Worm (Caenorhabditis elegans) whole organism, L1 larva: ENCODE results near the gene sas-5.

ENCODE experiments used
- C16A3.4 ChIP-seq: fragments of 150-350 bp; optimal IDR thresholded peaks from 2 replicates; lab custom pipeline; 2014; ENCODE audit warnings: missing biosample characterization, missing genetic modification characterization
- Y116A8C.19 ChIP-seq: sonication (generic microtip); optimal IDR thresholded peaks from 2 replicates; lab custom pipeline; 2016; ENCODE audit warnings: missing compliant biosample characterization, missing genetic modification characterization, borderline replicate concordance
- blmp-1 ChIP-seq: fragments of 150-350 bp; optimal IDR thresholded peaks from 2 replicates; lab custom pipeline; 2014; ENCODE audit warnings: missing biosample characterization, missing genetic modification characterization
- ceh-82 ChIP-seq, 3 experiments: fragments of 150-350 bp in 1 of 3; sonication (generic microtip) in 2 of 3; optimal IDR thresholded peaks; 2 replicates each; lab custom pipeline; 2014 to 2017; ENCODE audit warnings: missing biosample characterization in 3 of 3, missing genetic modification characterization in 3 of 3
- efl-1 ChIP-seq, 4 experiments: fragments of 150-350 bp; optimal IDR thresholded peaks in 3 of 4; peaks in 1 of 4; 1 replicate in 1 of 4; 2 replicates in 3 of 4; lab custom pipeline; 2014; ENCODE audit warnings: missing biosample characterization in 2 of 4, missing genetic modification characterization in 2 of 4, missing genetic modification reagents in 2 of 4
- efl-3 ChIP-seq: fragments of 200-800 bp; sonication (Bioruptor generic); optimal IDR thresholded peaks from 2 replicates; lab custom pipeline; 2018; ENCODE audit warnings: mild to moderate bottlenecking, missing genetic modification characterization, missing compliant biosample characterization
- egl-13 ChIP-seq: sonication (generic microtip); optimal IDR thresholded peaks from 2 replicates; lab custom pipeline; 2016; ENCODE audit warnings: missing genotype, missing genetic modification reagents, missing genetic modification characterization, missing compliant biosample characterization
- egl-27 ChIP-seq, 2 experiments: fragments of 150-350 bp in 1 of 2; sonication (generic microtip); optimal IDR thresholded peaks; 3 replicates each; lab custom pipeline; 2017 to 2018; ENCODE audit warnings: missing biosample characterization in 2 of 2, missing genetic modification characterization in 2 of 2, missing genetic modification reagents in 2 of 2
- elt-2 ChIP-seq: sonication (generic microtip); optimal IDR thresholded peaks from 2 replicates; lab custom pipeline; 2016; ENCODE audit warnings: missing genetic modification characterization, mild to moderate bottlenecking, inconsistent platforms, missing compliant biosample characterization, missing genetic modification reagents
- ets-5 ChIP-seq: fragments of 200-800 bp; sonication (Bioruptor generic); IDR thresholded peaks from 2 replicates; pipeline ENCODE4 v1.3.6; 2022; ENCODE audit warnings: missing genetic modification characterization, missing compliant biosample characterization
- hpl-2 ChIP-seq: fragments of 150-350 bp; optimal IDR thresholded peaks from 2 replicates; lab custom pipeline; 2014; ENCODE audit warnings: missing biosample characterization, missing genetic modification reagents, missing genetic modification characterization
- irx-1 ChIP-seq: sonication (generic microtip); optimal IDR thresholded peaks from 2 replicates; lab custom pipeline; 2016; ENCODE audit warnings: missing genetic modification characterization, missing compliant biosample characterization
- jun-1 ChIP-seq: fragments of 150-350 bp; optimal IDR thresholded peaks from 2 replicates; lab custom pipeline; 2014; ENCODE audit warnings: missing biosample characterization, missing genetic modification reagents, missing genetic modification characterization
- lin-14 ChIP-seq: fragments of 200-800 bp; sonication (Bioruptor generic); optimal IDR thresholded peaks from 2 replicates; lab custom pipeline; 2018; ENCODE audit warnings: mild to moderate bottlenecking, missing genetic modification characterization, moderate library complexity, missing compliant biosample characterization
- lin-15B ChIP-seq: fragments of 150-350 bp; sonication (generic microtip); optimal IDR thresholded peaks from 3 replicates; lab custom pipeline; 2014; ENCODE audit warnings: missing biosample characterization, missing genetic modification characterization
- lin-35 ChIP-seq, 2 experiments: fragments of 150-350 bp; optimal IDR thresholded peaks; 2 replicates each; lab custom pipeline; 2014; ENCODE audit warnings: missing biosample characterization in 2 of 2, missing genetic modification characterization in 2 of 2, missing genetic modification reagents in 2 of 2
- mab-9 ChIP-seq: fragments of 200-800 bp; sonication (Bioruptor generic); IDR thresholded peaks from 2 replicates; pipeline ENCODE4 v1.3.6; 2022; ENCODE audit warnings: missing genetic modification reagents, missing genetic modification characterization, missing compliant biosample characterization
- mep-1 ChIP-seq: fragments of 150-350 bp; optimal IDR thresholded peaks from 2 replicates; lab custom pipeline; 2014; ENCODE audit warnings: missing biosample characterization, missing genetic modification characterization
- nhr-11 ChIP-seq: fragments of 150-350 bp; optimal IDR thresholded peaks from 2 replicates; lab custom pipeline; 2014; ENCODE audit warnings: missing biosample characterization, missing genetic modification characterization
- nhr-20 ChIP-seq: sonication (generic microtip); optimal IDR thresholded peaks from 2 replicates; lab custom pipeline; 2016; ENCODE audit warnings: mild to moderate bottlenecking, missing genetic modification characterization, missing compliant biosample characterization
- nhr-28 ChIP-seq: fragments of 150-350 bp; optimal IDR thresholded peaks from 2 replicates; lab custom pipeline; 2014; ENCODE audit warnings: missing biosample characterization, missing genetic modification characterization
- nhr-71 ChIP-seq: sonication (generic microtip); optimal IDR thresholded peaks from 2 replicates; lab custom pipeline; 2016; ENCODE audit warnings: mild to moderate bottlenecking, missing genetic modification characterization, moderate library complexity, missing compliant biosample characterization
- nhr-90 ChIP-seq: sonication (generic microtip); optimal IDR thresholded peaks from 2 replicates; lab custom pipeline; 2016; ENCODE audit warnings: mild to moderate bottlenecking, missing genetic modification characterization, missing compliant biosample characterization; ENCODE audit not compliant: poor library complexity
- pqm-1 ChIP-seq: sonication (generic microtip); optimal IDR thresholded peaks from 3 replicates; lab custom pipeline; 2017; ENCODE audit warnings: missing biosample characterization, missing genetic modification characterization
- rnt-1 ChIP-seq: sonication (generic microtip); optimal IDR thresholded peaks from 2 replicates; lab custom pipeline; 2016; ENCODE audit warnings: mild to moderate bottlenecking, missing genetic modification characterization, moderate library complexity, missing compliant biosample characterization
- skn-1 ChIP-seq: fragments of 150-350 bp; optimal IDR thresholded peaks from 2 replicates; lab custom pipeline; 2014; ENCODE audit warnings: missing biosample characterization, missing genetic modification characterization
- snu-23 ChIP-seq: sonication (generic microtip); optimal IDR thresholded peaks from 2 replicates; lab custom pipeline; 2016; ENCODE audit warnings: missing genetic modification characterization, missing compliant biosample characterization
- sup-37 ChIP-seq: fragments of 200-800 bp; sonication (Bioruptor generic); optimal IDR thresholded peaks from 2 replicates; lab custom pipeline; 2018; ENCODE audit warnings: mild to moderate bottlenecking, missing genetic modification characterization, missing compliant biosample characterization
- unc-130 ChIP-seq: fragments of 150-350 bp; optimal IDR thresholded peaks from 2 replicates; lab custom pipeline; 2017; ENCODE audit warnings: missing biosample characterization, missing genetic modification characterization, inconsistent platforms
- unc-86 ChIP-seq: sonication (generic microtip); optimal IDR thresholded peaks from 2 replicates; lab custom pipeline; 2016; ENCODE audit warnings: missing genetic modification characterization, missing compliant biosample characterization
- xbp-1 ChIP-seq: sonication (generic microtip); optimal IDR thresholded peaks from 2 replicates; lab custom pipeline; 2016; ENCODE audit warnings: missing genetic modification characterization, missing compliant biosample characterization
- zag-1 ChIP-seq: fragments of 150-350 bp; optimal IDR thresholded peaks from 2 replicates; lab custom pipeline; 2014; ENCODE audit warnings: missing biosample characterization, missing genetic modification characterization
- ztf-11 ChIP-seq, 2 experiments: sonication (generic microtip); optimal IDR thresholded peaks; 2 replicates each; lab custom pipeline; 2016 to 2017; ENCODE audit warnings: missing genetic modification characterization in 2 of 2, missing biosample characterization in 1 of 2, missing compliant biosample characterization in 1 of 2

Gene sas-5

DNA sequence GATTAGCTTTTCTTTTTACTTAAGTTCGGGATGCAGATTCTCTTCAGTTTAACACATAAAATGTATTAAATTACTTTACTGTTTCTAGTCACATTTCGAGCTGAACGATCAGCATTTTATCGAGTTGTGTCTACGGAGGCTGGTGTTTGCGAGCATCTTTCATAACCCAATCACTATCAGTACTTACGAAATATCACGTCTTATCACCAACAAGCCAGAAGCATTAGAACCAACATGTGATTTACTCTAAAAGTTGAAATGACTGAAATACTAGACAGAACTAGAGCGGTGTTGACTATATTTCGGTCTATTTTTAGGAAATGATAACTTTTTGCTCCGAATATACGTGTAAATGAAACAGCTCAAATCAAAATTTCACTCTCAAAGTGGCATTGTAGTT, 37.9 kb downstream of the sas-5 start:
- peak; percentile 8 for TF ChIP-seq nhr-90
- TF ChIP-seq nhr-71 (tag; lab: Kevin White, UChicago), result peak; percentile 19
- no peak for TF ChIP-seq ceh-82 (tag; optimal IDR thresholded peaks at IDR 0.05; lab: Kevin White, UChicago)
- TF ChIP-seq rnt-1, result no peak
- peak; percentile 49 for TF ChIP-seq nhr-20 (tag; lab: Kevin White, UChicago)
- TF ChIP-seq pqm-1 (tag; lab: Kevin White, UChicago), result peak; percentile 32
- peak in 1 of 2 experiments; percentile 42 for TF ChIP-seq lin-35 (GFP tag; optimal IDR thresholded peaks at IDR 0.05; lab: Kevin White, UChicago)
- peak; percentile 89 for TF ChIP-seq elt-2 (tag; lab: Kevin White, UChicago)

DNA sequence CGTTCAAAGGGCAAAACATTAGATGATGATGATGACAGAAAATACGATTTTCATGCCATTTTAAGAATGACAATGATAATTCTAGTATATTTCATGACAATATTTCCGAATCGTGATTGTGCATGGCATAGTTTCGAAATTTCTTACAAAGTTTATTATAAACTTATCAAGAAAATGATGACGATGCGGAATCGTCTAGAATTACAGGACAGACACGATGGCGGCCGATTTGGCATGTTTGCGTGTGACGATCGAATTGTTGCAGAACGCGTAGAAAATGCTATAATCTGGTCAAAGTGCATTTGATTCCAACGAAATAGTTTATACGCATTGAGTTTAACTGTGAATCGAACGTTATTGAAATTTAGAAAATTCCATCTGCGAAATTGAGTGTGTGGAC, 38.7 kb downstream of the sas-5 start:
- TF ChIP-seq blmp-1 (tag; lab: Kevin White, UChicago) (no peak), elt-2 (tag; lab: Kevin White, UChicago) (peak; percentile 75), efl-1 (optimal IDR thresholded peaks at IDR 0.05; lab: Kevin White, UChicago) (no peak), efl-1 (GFP tag; optimal IDR thresholded peaks at IDR 0.05 in 1 of 2; lab: Kevin White, UChicago) (peak in 1 of 2 experiments; percentile 19), nhr-71 (tag; lab: Kevin White, UChicago) (no peak), nhr-20 (tag; lab: Kevin White, UChicago) (peak; percentile 27), C16A3.4 (tag; lab: Kevin White, UChicago) (no peak), lin-15B (tag; lab: Kevin White, UChicago) (no peak)

ce11 chrV:11650720-11651119, 40.2 kb downstream of the sas-5 start, which contains the start of gene zip-10:
TSS of gene zip-10 (minus strand) at chrV:11650762.
- TF ChIP-seq mab-9 (no peak), lin-14 (GFP tag; lab: Kevin White, UChicago) (peak; percentile 8), pqm-1 (tag; lab: Kevin White, UChicago) (peak; percentile 57), efl-1 (optimal IDR thresholded peaks at IDR 0.05; lab: Kevin White, UChicago) (no peak), efl-1 (GFP tag; optimal IDR thresholded peaks at IDR 0.05 in 1 of 2; lab: Kevin White, UChicago) (peak in 1 of 2 experiments; percentile 78), jun-1 (peak; percentile 6), lin-15B (tag; lab: Kevin White, UChicago) (no peak), nhr-20 (tag; lab: Kevin White, UChicago) (peak; percentile 16), elt-2 (tag; lab: Kevin White, UChicago) (peak; percentile 95)

DNA sequence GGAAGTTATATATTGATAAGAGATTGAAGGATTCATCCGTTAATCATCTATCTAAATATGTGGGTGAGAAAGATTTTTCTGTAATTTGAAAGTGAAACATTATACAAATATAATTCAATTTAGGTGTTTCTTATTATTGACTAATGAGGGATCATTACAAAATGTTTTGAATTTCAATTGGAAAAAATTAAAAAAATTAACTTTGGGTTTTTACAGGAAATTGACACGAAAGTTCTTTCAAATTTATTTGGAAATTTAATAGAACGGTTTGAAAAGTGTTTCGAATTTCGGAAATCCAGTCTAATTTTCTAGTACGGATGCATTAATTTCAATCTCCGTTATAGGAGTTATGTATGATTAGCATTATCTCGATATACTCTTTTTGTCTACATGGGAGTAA, 42.6 kb downstream of the sas-5 start:
- TF ChIP-seq Y116A8C.19 (tag; lab: Kevin White, UChicago) (no peak), egl-27 (tag; optimal IDR thresholded peaks at IDR 0.05; lab: Kevin White, UChicago) (no peak), mep-1 (tag; lab: Kevin White, UChicago) (no peak), snu-23 (GFP tag; lab: Kevin White, UChicago) (no peak), sup-37 (no peak), skn-1 (no peak), xbp-1 (tag; lab: Kevin White, UChicago) (no peak)

ce11 chrV:11656469-11656868, 45.9 kb downstream of the sas-5 start:
- TF ChIP-seq nhr-28 (tag; lab: Kevin White, UChicago), result no peak
- no peak for TF ChIP-seq ztf-11 (tag; optimal IDR thresholded peaks at IDR 0.05; lab: Kevin White, UChicago)
- no peak for TF ChIP-seq unc-130 (tag; lab: Kevin White, UChicago)
- no peak for TF ChIP-seq efl-3
- TF ChIP-seq hpl-2 (GFP tag; lab: Kevin White, UChicago), result no peak
- TF ChIP-seq nhr-90, result no peak
- no peak for TF ChIP-seq nhr-11 (tag; lab: Kevin White, UChicago)
- TF ChIP-seq jun-1, result no peak
- no peak for TF ChIP-seq unc-86 (tag; lab: Kevin White, UChicago)
- no peak for TF ChIP-seq ets-5
- no peak for TF ChIP-seq egl-13
- no peak for TF ChIP-seq rnt-1
- no peak for TF ChIP-seq irx-1
- TF ChIP-seq zag-1 (tag; lab: Kevin White, UChicago), result no peak
- TF ChIP-seq nhr-20 (tag; lab: Kevin White, UChicago), result no peak
- no peak for TF ChIP-seq lin-15B (tag; lab: Kevin White, UChicago)
